Worm (Caenorhabditis elegans): ENCODE data around the gene str-138.

Gene str-138

DNA sequence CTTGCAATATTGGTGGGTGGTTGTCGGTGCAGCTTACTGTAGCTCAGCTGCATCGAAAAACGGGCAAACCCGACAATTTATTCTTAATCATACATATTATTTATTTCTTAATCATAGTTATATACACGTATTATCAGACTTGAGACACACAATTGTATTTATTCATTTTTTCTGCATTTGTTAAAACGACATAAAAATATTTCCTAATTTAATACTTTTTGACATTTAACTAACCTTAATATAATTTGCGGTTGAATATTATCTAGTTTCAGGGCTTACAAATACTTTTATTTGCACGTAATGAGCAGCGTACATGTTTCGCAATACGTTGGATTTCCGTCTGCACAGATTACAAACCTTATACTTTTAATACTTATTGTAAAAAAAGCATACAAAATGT is at the start of gene str-138:
str-138 (plus strand) TSS at position 301 of the 400 bp plus-strand sequence.
- TF ChIP-seq hmg-4 (GFP tag; optimal IDR thresholded peaks at IDR 0.05) (no peak), tbx-11 (GFP tag; IDR thresholded peaks at IDR 0.05) (no peak), aly-1 (tag; optimal IDR thresholded peaks at IDR 0.05) (no peak), hnd-1 (tag; optimal IDR thresholded peaks at IDR 0.05) (no peak), sea-1 (GFP tag; conservative IDR thresholded peaks at IDR 0.05) (no peak), scrt-1 (GFP tag; IDR thresholded peaks at IDR 0.05) (no peak), hmbx-1 (tag; optimal IDR thresholded peaks at IDR 0.05) (no peak), B0310.2 (tag; optimal IDR thresholded peaks at IDR 0.05) (no peak), pes-1 (GFP tag; IDR thresholded peaks at IDR 0.05) (no peak), ets-7 (tag; optimal IDR thresholded peaks at IDR 0.05) (no peak), ceh-36 (tag; optimal IDR thresholded peaks at IDR 0.05) (no peak), tra-4 (tag; optimal IDR thresholded peaks at IDR 0.05) (no peak), tbx-37 (GFP tag; conservative IDR thresholded peaks at IDR 0.05) (no peak), ceh-13 (GFP tag; optimal IDR thresholded peaks at IDR 0.05) (no peak), flt-1 (GFP tag; IDR thresholded peaks at IDR 0.05) (no peak), F13C5.2 (tag; optimal IDR thresholded peaks at IDR 0.05) (no peak)

DNA sequence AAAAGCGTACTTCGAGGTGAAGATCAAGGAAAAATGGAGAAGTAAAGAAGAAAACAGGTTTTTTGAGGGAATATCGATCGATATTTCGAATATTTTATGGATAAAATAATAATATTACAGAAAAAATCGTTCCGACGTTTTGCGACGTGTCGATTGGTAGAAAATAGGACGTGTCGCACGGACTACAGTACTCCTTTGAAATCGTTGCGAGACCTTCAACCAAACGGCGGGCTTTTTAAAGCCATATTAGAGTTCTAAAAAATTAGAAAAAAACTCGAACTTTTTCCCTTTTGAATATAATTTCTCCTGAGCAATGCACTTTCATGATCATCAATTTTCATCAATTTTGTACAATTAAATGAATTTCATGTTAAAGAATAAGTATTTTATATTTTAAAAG is 48.4 kb upstream of the str-138 start, which contains the start of gene Y97E10AR.4:
Y97E10AR.4 (minus strand) TSS at position 131 of the 400 bp plus-strand sequence.
- no peak for TF ChIP-seq tbx-37 (GFP tag; conservative IDR thresholded peaks at IDR 0.05)
- no peak for TF ChIP-seq F13C5.2 (tag; optimal IDR thresholded peaks at IDR 0.05)
- no peak for TF ChIP-seq sea-1 (GFP tag; conservative IDR thresholded peaks at IDR 0.05)
- no peak for TF ChIP-seq ama-1 (optimal IDR thresholded peaks at IDR 0.05)
- no peak for TF ChIP-seq pes-1 (GFP tag; IDR thresholded peaks at IDR 0.05)
- no peak for TF ChIP-seq tbx-11 (GFP tag; IDR thresholded peaks at IDR 0.05)

ce11 chrV:8010846-8011245 is 47.6 kb upstream of the str-138 start, which contains the start of gene lmtr-2:
lmtr-2 (minus strand) TSS chrV:8011106.
- TF ChIP-seq ama-1 (optimal IDR thresholded peaks at IDR 0.05) = peak; percentile 39
- TF ChIP-seq tra-4 (tag; optimal IDR thresholded peaks at IDR 0.05) = no peak

ce11 chrV:8012032-8012431 is 46.4 kb upstream of the str-138 start, which contains the start of gene rpb-9:
rpb-9 (minus strand) TSS chrV:8012345.
- TF ChIP-seq ceh-36 (tag; optimal IDR thresholded peaks at IDR 0.05) = no peak
- TF ChIP-seq pes-1 (GFP tag; IDR thresholded peaks at IDR 0.05) = no peak
- TF ChIP-seq flt-1 (GFP tag; IDR thresholded peaks at IDR 0.05) = no peak
- TF ChIP-seq ets-7 (tag; optimal IDR thresholded peaks at IDR 0.05) = no peak
- TF ChIP-seq ama-1 (optimal IDR thresholded peaks at IDR 0.05) = no peak
- no peak for TF ChIP-seq F13C5.2 (tag; optimal IDR thresholded peaks at IDR 0.05)
- no peak for TF ChIP-seq sea-1 (GFP tag; conservative IDR thresholded peaks at IDR 0.05)
- no peak for TF ChIP-seq scrt-1 (GFP tag; IDR thresholded peaks at IDR 0.05)
- TF ChIP-seq hmg-4 (GFP tag; optimal IDR thresholded peaks at IDR 0.05) = no peak
- TF ChIP-seq tra-4 (tag; optimal IDR thresholded peaks at IDR 0.05) = no peak
- no peak for TF ChIP-seq hmbx-1 (tag; optimal IDR thresholded peaks at IDR 0.05)
- no peak for TF ChIP-seq hnd-1 (tag; optimal IDR thresholded peaks at IDR 0.05)
- no peak for TF ChIP-seq aly-1 (tag; optimal IDR thresholded peaks at IDR 0.05)
- no peak for TF ChIP-seq B0310.2 (tag; optimal IDR thresholded peaks at IDR 0.05)
- TF ChIP-seq tbx-37 (GFP tag; conservative IDR thresholded peaks at IDR 0.05) = no peak
- no peak for TF ChIP-seq tbx-11 (GFP tag; IDR thresholded peaks at IDR 0.05)
- no peak for TF ChIP-seq ceh-13 (GFP tag; optimal IDR thresholded peaks at IDR 0.05)

- TF ChIP-seq B0310.2 (tag; optimal IDR thresholded peaks at IDR 0.05) (no peak), tra-4 (tag; optimal IDR thresholded peaks at IDR 0.05) (no peak), ceh-13 (GFP tag; optimal IDR thresholded peaks at IDR 0.05) (no peak), flt-1 (GFP tag; IDR thresholded peaks at IDR 0.05) (no peak), F13C5.2 (tag; optimal IDR thresholded peaks at IDR 0.05) (no peak), ceh-36 (tag; optimal IDR thresholded peaks at IDR 0.05) (no peak), ama-1 (optimal IDR thresholded peaks at IDR 0.05) (no peak), tbx-37 (GFP tag; conservative IDR thresholded peaks at IDR 0.05) (no peak), aly-1 (tag; optimal IDR thresholded peaks at IDR 0.05) (no peak), hnd-1 (tag; optimal IDR thresholded peaks at IDR 0.05) (no peak), ets-7 (tag; optimal IDR thresholded peaks at IDR 0.05) (no peak), hmg-4 (GFP tag; optimal IDR thresholded peaks at IDR 0.05) (no peak), hmbx-1 (tag; optimal IDR thresholded peaks at IDR 0.05) (no peak), sea-1 (GFP tag; conservative IDR thresholded peaks at IDR 0.05) (no peak), scrt-1 (GFP tag; IDR thresholded peaks at IDR 0.05) (no peak), tbx-11 (GFP tag; IDR thresholded peaks at IDR 0.05) (no peak), pes-1 (GFP tag; IDR thresholded peaks at IDR 0.05) (no peak)
Measured at ce11 chrV:8013901-8014388, 44.5 kb upstream of the str-138 start, which contains the start of gene Y97E10AR.6. Y97E10AR.6 (minus strand) TSS chrV:8013951.

DNA sequence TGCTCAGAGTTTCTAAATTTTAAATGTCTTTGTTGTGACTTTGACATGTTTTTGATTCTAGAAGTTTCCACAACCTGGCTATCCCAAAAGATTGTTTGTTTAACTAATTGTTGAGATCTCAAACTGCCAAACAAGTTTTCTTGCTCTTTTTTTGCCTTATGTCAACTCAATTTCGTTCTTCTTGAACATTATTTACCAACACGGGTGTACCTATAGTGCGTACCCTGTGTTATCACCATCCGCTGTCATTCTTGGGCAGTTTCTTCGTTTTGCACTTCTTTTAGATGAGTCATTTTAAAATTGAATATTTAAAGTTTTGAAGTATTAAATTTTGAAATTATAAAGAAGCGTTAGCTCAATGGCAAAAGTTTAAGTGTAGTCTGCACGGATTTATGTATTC is 41.5 kb upstream of the str-138 start, which contains the start of gene sptl-2:
sptl-2 (plus strand) TSS at position 280 of the 400 bp plus-strand sequence.
- TF ChIP-seq ceh-13 (GFP tag; optimal IDR thresholded peaks at IDR 0.05) (no peak), F13C5.2 (tag; optimal IDR thresholded peaks at IDR 0.05) (no peak), B0310.2 (tag; optimal IDR thresholded peaks at IDR 0.05) (no peak), hmg-4 (GFP tag; optimal IDR thresholded peaks at IDR 0.05) (no peak), ceh-36 (tag; optimal IDR thresholded peaks at IDR 0.05) (no peak), flt-1 (GFP tag; IDR thresholded peaks at IDR 0.05) (no peak), ama-1 (optimal IDR thresholded peaks at IDR 0.05) (no peak), hmbx-1 (tag; optimal IDR thresholded peaks at IDR 0.05) (no peak), sea-1 (GFP tag; conservative IDR thresholded peaks at IDR 0.05) (no peak), scrt-1 (GFP tag; IDR thresholded peaks at IDR 0.05) (no peak)

- no peak for TF ChIP-seq flt-1 (GFP tag; IDR thresholded peaks at IDR 0.05)
- no peak for TF ChIP-seq ets-7 (tag; optimal IDR thresholded peaks at IDR 0.05)
- TF ChIP-seq tbx-11 (GFP tag; IDR thresholded peaks at IDR 0.05) = no peak
- no peak for TF ChIP-seq ceh-36 (tag; optimal IDR thresholded peaks at IDR 0.05)
- TF ChIP-seq aly-1 (tag; optimal IDR thresholded peaks at IDR 0.05) = no peak
- no peak for TF ChIP-seq B0310.2 (tag; optimal IDR thresholded peaks at IDR 0.05)
- no peak for TF ChIP-seq hmbx-1 (tag; optimal IDR thresholded peaks at IDR 0.05)
- no peak for TF ChIP-seq scrt-1 (GFP tag; IDR thresholded peaks at IDR 0.05)
- TF ChIP-seq tra-4 (tag; optimal IDR thresholded peaks at IDR 0.05) = no peak
- no peak for TF ChIP-seq sea-1 (GFP tag; conservative IDR thresholded peaks at IDR 0.05)
- TF ChIP-seq hmg-4 (GFP tag; optimal IDR thresholded peaks at IDR 0.05) = no peak
- TF ChIP-seq pes-1 (GFP tag; IDR thresholded peaks at IDR 0.05) = no peak
- TF ChIP-seq ceh-13 (GFP tag; optimal IDR thresholded peaks at IDR 0.05) = no peak
- no peak for TF ChIP-seq hnd-1 (tag; optimal IDR thresholded peaks at IDR 0.05)
- no peak for TF ChIP-seq ama-1 (optimal IDR thresholded peaks at IDR 0.05)
- no peak for TF ChIP-seq tbx-37 (GFP tag; conservative IDR thresholded peaks at IDR 0.05)
- TF ChIP-seq F13C5.2 (tag; optimal IDR thresholded peaks at IDR 0.05) = no peak
Measured at ce11 chrV:8017924-8018323, 40.5 kb upstream of the str-138 start.
